Fruit fly (Drosophila melanogaster): Measurements from ENCODE around the gene tho2.

Gene tho2

dm6 chr2L:2090235-2090634 lies 54.8 kb downstream of the tho2 start:
- TF ChIP-seq CG8319 (GFP tag; optimal IDR thresholded peaks at IDR 0.05) = no peak
- peak; percentile 57 for TF ChIP-seq Eip78C (GFP tag)
- no peak for TF ChIP-seq CG6792 (GFP tag; optimal IDR thresholded peaks at IDR 0.05)
- TF ChIP-seq CG11902 (GFP tag; optimal IDR thresholded peaks at IDR 0.05) = no peak
- no peak for TF ChIP-seq CG31627 (GFP tag; optimal IDR thresholded peaks at IDR 0.05)
- peak; percentile 29 for TF ChIP-seq svp (GFP tag)
- TF ChIP-seq CG6163 (GFP tag; IDR thresholded peaks at IDR 0.05) = 0 out of 3 replicates have a peak, but pooled peaks have one; percentile 32

Measured in whole organism, prepupa.